Worm (Caenorhabditis elegans) whole organism, L1 larva: Measurements from ENCODE around the gene nlp-22.

Source experiments
- C04F5.9 ChIP-seq: sonication (generic microtip); optimal IDR thresholded peaks from 2 replicates; lab custom pipeline; 2016; ENCODE audit warnings: missing genetic modification characterization, missing compliant biosample characterization
- aha-1 ChIP-seq: fragments of 150-350 bp; optimal IDR thresholded peaks from 2 replicates; lab custom pipeline; 2014; ENCODE audit warnings: missing biosample characterization, missing genetic modification characterization
- alr-1 ChIP-seq: fragments of 200-800 bp; sonication (Bioruptor generic); optimal IDR thresholded peaks from 2 replicates; lab custom pipeline; 2018; ENCODE audit warnings: borderline replicate concordance, mild to moderate bottlenecking, missing genetic modification characterization, missing compliant biosample characterization
- ama-1 ChIP-seq: fragments of 150-350 bp; optimal IDR thresholded peaks from 2 replicates; lab custom pipeline; 2014
- blmp-1 ChIP-seq: fragments of 150-350 bp; optimal IDR thresholded peaks from 2 replicates; lab custom pipeline; 2014; ENCODE audit warnings: missing biosample characterization, missing genetic modification characterization
- ceh-82 ChIP-seq, 3 experiments: fragments of 150-350 bp in 1 of 3; sonication (generic microtip) in 2 of 3; optimal IDR thresholded peaks; 2 replicates each; lab custom pipeline; 2014 to 2017; ENCODE audit warnings: missing biosample characterization in 3 of 3, missing genetic modification characterization in 3 of 3
- efl-1 ChIP-seq, 4 experiments: fragments of 150-350 bp; optimal IDR thresholded peaks in 3 of 4; peaks in 1 of 4; 1 replicate in 1 of 4; 2 replicates in 3 of 4; lab custom pipeline; 2014; ENCODE audit warnings: missing biosample characterization in 2 of 4, missing genetic modification characterization in 2 of 4, missing genetic modification reagents in 2 of 4
- egl-27 ChIP-seq, 2 experiments: fragments of 150-350 bp in 1 of 2; sonication (generic microtip); optimal IDR thresholded peaks; 3 replicates each; lab custom pipeline; 2017 to 2018; ENCODE audit warnings: missing biosample characterization in 2 of 2, missing genetic modification characterization in 2 of 2, missing genetic modification reagents in 2 of 2
- elt-2 ChIP-seq: sonication (generic microtip); optimal IDR thresholded peaks from 2 replicates; lab custom pipeline; 2016; ENCODE audit warnings: missing genetic modification characterization, mild to moderate bottlenecking, inconsistent platforms, missing compliant biosample characterization, missing genetic modification reagents
- elt-3 ChIP-seq, 6 experiments: fragments of 150-350 bp in 1 of 6; sonication (generic microtip); optimal IDR thresholded peaks; 2 replicates each; lab custom pipeline; 2017 to 2018; ENCODE audit warnings: missing biosample characterization in 6 of 6, missing genetic modification characterization in 6 of 6, inconsistent platforms in 1 of 6
- fkh-4 ChIP-seq: sonication (generic microtip); optimal IDR thresholded peaks from 2 replicates; lab custom pipeline; 2016; ENCODE audit warnings: missing compliant biosample characterization, missing genetic modification characterization, borderline replicate concordance
- fkh-8 ChIP-seq: sonication (generic microtip); optimal IDR thresholded peaks from 2 replicates; lab custom pipeline; 2016; ENCODE audit warnings: mild to moderate bottlenecking, missing genetic modification characterization, missing compliant biosample characterization
- fos-1 ChIP-seq: fragments of 150-350 bp; optimal IDR thresholded peaks from 2 replicates; lab custom pipeline; 2014; ENCODE audit warnings: missing biosample characterization, missing genetic modification characterization
- grh-1 ChIP-seq: fragments of 200-800 bp; sonication (Bioruptor generic); IDR thresholded peaks from 2 replicates; pipeline ENCODE4 v1.3.6; 2022; ENCODE audit warnings: missing genetic modification reagents, missing genetic modification characterization, missing compliant biosample characterization
- irx-1 ChIP-seq: sonication (generic microtip); optimal IDR thresholded peaks from 2 replicates; lab custom pipeline; 2016; ENCODE audit warnings: missing genetic modification characterization, missing compliant biosample characterization
- isw-1 ChIP-seq: fragments of 200-800 bp; sonication (Bioruptor generic); IDR thresholded peaks from 2 replicates; pipeline ENCODE4 v1.3.6; 2022; ENCODE audit warnings: missing genetic modification characterization, missing compliant biosample characterization
- lin-14 ChIP-seq: fragments of 200-800 bp; sonication (Bioruptor generic); optimal IDR thresholded peaks from 2 replicates; lab custom pipeline; 2018; ENCODE audit warnings: mild to moderate bottlenecking, missing genetic modification characterization, moderate library complexity, missing compliant biosample characterization
- lin-15B ChIP-seq: fragments of 150-350 bp; sonication (generic microtip); optimal IDR thresholded peaks from 3 replicates; lab custom pipeline; 2014; ENCODE audit warnings: missing biosample characterization, missing genetic modification characterization
- lin-35 ChIP-seq, 2 experiments: fragments of 150-350 bp; optimal IDR thresholded peaks; 2 replicates each; lab custom pipeline; 2014; ENCODE audit warnings: missing biosample characterization in 2 of 2, missing genetic modification characterization in 2 of 2, missing genetic modification reagents in 2 of 2
- lir-3 ChIP-seq: sonication (generic microtip); optimal IDR thresholded peaks from 2 replicates; lab custom pipeline; 2016; ENCODE audit warnings: mild to moderate bottlenecking, missing genetic modification characterization, moderate library complexity, missing compliant biosample characterization; ENCODE audit not compliant: poor library complexity
- lsy-2 ChIP-seq, 2 experiments: fragments of 150-350 bp; optimal IDR thresholded peaks; 2 replicates each; lab custom pipeline; 2014; ENCODE audit warnings: missing biosample characterization in 2 of 2, missing genetic modification characterization in 2 of 2
- mep-1 ChIP-seq: fragments of 150-350 bp; optimal IDR thresholded peaks from 2 replicates; lab custom pipeline; 2014; ENCODE audit warnings: missing biosample characterization, missing genetic modification characterization
- nhr-19 ChIP-seq: fragments of 200-800 bp; sonication (Bioruptor generic); conservative IDR thresholded peaks from 2 replicates; pipeline ENCODE4 v1.3.6; 2022; ENCODE audit warnings: missing genetic modification characterization, missing compliant biosample characterization
- nhr-20 ChIP-seq: sonication (generic microtip); optimal IDR thresholded peaks from 2 replicates; lab custom pipeline; 2016; ENCODE audit warnings: mild to moderate bottlenecking, missing genetic modification characterization, missing compliant biosample characterization
- nhr-71 ChIP-seq: sonication (generic microtip); optimal IDR thresholded peaks from 2 replicates; lab custom pipeline; 2016; ENCODE audit warnings: mild to moderate bottlenecking, missing genetic modification characterization, moderate library complexity, missing compliant biosample characterization
- nhr-76 ChIP-seq: sonication (generic microtip); optimal IDR thresholded peaks from 2 replicates; lab custom pipeline; 2017; ENCODE audit warnings: missing biosample characterization, missing genetic modification characterization
- nhr-85 ChIP-seq: sonication (generic microtip); peaks from one replicate; lab custom pipeline; 2016; ENCODE audit warnings: missing genetic modification characterization, inconsistent platforms, missing compliant biosample characterization
- nhr-90 ChIP-seq: sonication (generic microtip); optimal IDR thresholded peaks from 2 replicates; lab custom pipeline; 2016; ENCODE audit warnings: mild to moderate bottlenecking, missing genetic modification characterization, missing compliant biosample characterization; ENCODE audit not compliant: poor library complexity
- pag-3 ChIP-seq: sonication (generic microtip); optimal IDR thresholded peaks from 2 replicates; lab custom pipeline; 2017; ENCODE audit warnings: missing genetic modification characterization, mild to moderate bottlenecking, missing compliant biosample characterization, antibody characterized with exemption, borderline replicate concordance; ENCODE audit not compliant: insufficient read depth
- skn-1 ChIP-seq: fragments of 150-350 bp; optimal IDR thresholded peaks from 2 replicates; lab custom pipeline; 2014; ENCODE audit warnings: missing biosample characterization, missing genetic modification characterization
- snu-23 ChIP-seq: sonication (generic microtip); optimal IDR thresholded peaks from 2 replicates; lab custom pipeline; 2016; ENCODE audit warnings: missing genetic modification characterization, missing compliant biosample characterization
- sptf-1 ChIP-seq: fragments of 150-350 bp; optimal IDR thresholded peaks from 2 replicates; lab custom pipeline; 2014; ENCODE audit warnings: missing biosample characterization, missing genetic modification characterization
- tlp-1 ChIP-seq: fragments of 150-350 bp; optimal IDR thresholded peaks from 2 replicates; lab custom pipeline; 2014; ENCODE audit warnings: missing biosample characterization, missing genetic modification characterization
- zip-4 ChIP-seq: fragments of 200-800 bp; sonication (Bioruptor generic); optimal IDR thresholded peaks from 2 replicates; lab custom pipeline; 2018; ENCODE audit warnings: mild to moderate bottlenecking, missing genetic modification characterization, moderate library complexity, missing compliant biosample characterization

Gene nlp-22

ce11 chrX:2382227-2382626 is 40.3 kb upstream of the nlp-22 start (continued):
- TF ChIP-seq mep-1 (tag; lab: Kevin White, UChicago) (peak; percentile 51), fos-1 (tag; lab: Kevin White, UChicago) (no peak), grh-1 (0 out of 2 replicates have a peak, but pooled peaks have one; percentile 5), lir-3 (tag; lab: Kevin White, UChicago) (no peak), sptf-1 (tag; lab: Kevin White, UChicago) (no peak), egl-27 (tag; optimal IDR thresholded peaks at IDR 0.05; lab: Kevin White, UChicago) (no peak), tlp-1 (no peak), ama-1 (lab: Kevin White, UChicago) (no peak), irx-1 (tag; lab: Kevin White, UChicago) (peak; percentile 14)

ce11 chrX:2381282-2381681 is 39.4 kb upstream of the nlp-22 start, which contains the start of gene F47G3.4:
TSS of gene F47G3.4 (plus strand) at chrX:2381582.
- TF ChIP-seq lir-3 (tag; lab: Kevin White, UChicago) (no peak), alr-1 (tag; lab: Kevin White, UChicago) (no peak), tlp-1 (no peak), lin-15B (tag; lab: Kevin White, UChicago) (no peak)

- TF ChIP-seq ceh-82 (tag; optimal IDR thresholded peaks at IDR 0.05; lab: Kevin White, UChicago): no peak
- TF ChIP-seq blmp-1 (tag; lab: Kevin White, UChicago): peak; percentile 13
- TF ChIP-seq skn-1 (tag; lab: Kevin White, UChicago): peak; percentile 24
- no peak for TF ChIP-seq egl-27 (tag; optimal IDR thresholded peaks at IDR 0.05; lab: Kevin White, UChicago)
- peak in 1 of 2 experiments; percentile 19 for TF ChIP-seq lsy-2 (tag; optimal IDR thresholded peaks at IDR 0.05; lab: Kevin White, UChicago)
- TF ChIP-seq pag-3 (tag; lab: Kevin White, UChicago): peak; percentile 7
- TF ChIP-seq nhr-20 (tag; lab: Kevin White, UChicago): peak; percentile 12
- TF ChIP-seq nhr-85 (tag; lab: Kevin White, UChicago): peak; percentile 73
- TF ChIP-seq efl-1 (optimal IDR thresholded peaks at IDR 0.05; lab: Kevin White, UChicago): no peak
- peak in 1 of 2 experiments; percentile 88 for TF ChIP-seq efl-1 (GFP tag; optimal IDR thresholded peaks at IDR 0.05 in 1 of 2; lab: Kevin White, UChicago)
- TF ChIP-seq aha-1: no peak
- peak; percentile 68 for TF ChIP-seq lin-14
- peak; percentile 50 for TF ChIP-seq snu-23 (GFP tag; lab: Kevin White, UChicago)
- TF ChIP-seq isw-1 (GFP tag; lab: Robert Waterston, UW): no peak
- peak in 1 of 2 experiments; percentile 15 for TF ChIP-seq lin-35 (GFP tag; optimal IDR thresholded peaks at IDR 0.05; lab: Kevin White, UChicago)
- TF ChIP-seq zip-4 (GFP tag; lab: Kevin White, UChicago): no peak
- peak; percentile 48 for TF ChIP-seq nhr-71 (tag; lab: Kevin White, UChicago)
- TF ChIP-seq C04F5.9 (tag; lab: Kevin White, UChicago): no peak
- TF ChIP-seq mep-1 (tag; lab: Kevin White, UChicago): no peak
- TF ChIP-seq tlp-1: no peak
Measured at ce11 chrX:2380818-2381217, 38.9 kb upstream of the nlp-22 start.

ce11 chrX:2375300-2376035 is 33.6 kb upstream of the nlp-22 start, which contains the start of gene F47G3.3:
TSS of gene F47G3.3 (plus strand) at chrX:2375985.
- TF ChIP-seq fkh-8 (tag; lab: Kevin White, UChicago): no peak
- peak; percentile 95 for TF ChIP-seq blmp-1 (tag; lab: Kevin White, UChicago)

ce11 chrX:2372134-2372533 is 30.2 kb upstream of the nlp-22 start:
- TF ChIP-seq zip-4 (GFP tag; lab: Kevin White, UChicago) (no peak), elt-3 (tag; optimal IDR thresholded peaks at IDR 0.05; lab: Kevin White, UChicago) (peak in 2 of 6 experiments; percentile 9 to 47), nhr-76 (no peak), fos-1 (tag; lab: Kevin White, UChicago) (no peak), lin-14 (peak; percentile 24), nhr-19 (no peak), nhr-71 (tag; lab: Kevin White, UChicago) (no peak), fkh-4 (tag; lab: Kevin White, UChicago) (no peak), grh-1 (no peak), elt-2 (peak; percentile 54), lin-35 (GFP tag; optimal IDR thresholded peaks at IDR 0.05; lab: Kevin White, UChicago) (peak in 1 of 2 experiments; percentile 30), nhr-90 (tag; lab: Kevin White, UChicago) (peak; percentile 10)
